Fruit fly (Drosophila melanogaster) whole organism, embryonic: Measurements from ENCODE around the gene Rab9D.

Source experiments
- CG10321 ChIP-seq: fragments of 200-800 bp; sonication (Bioruptor generic); IDR thresholded peaks from 2 replicates; pipeline ENCODE4 v1.3.6; 2022; ENCODE audit warnings: missing biosample characterization, missing genetic modification characterization
- CG10979 ChIP-seq: fragments of 200-800 bp; sonication (Bioruptor generic); optimal IDR thresholded peaks from 2 replicates; lab custom pipeline; 2018; ENCODE audit warnings: missing biosample characterization, mild to moderate bottlenecking, missing genetic modification characterization, moderate library complexity
- CG14710 ChIP-seq: fragments of 200-800 bp; sonication (Bioruptor generic); optimal IDR thresholded peaks from 3 replicates; lab custom pipeline; 2019; ENCODE audit warnings: missing biosample characterization, mild to moderate bottlenecking, missing genetic modification characterization, moderate library complexity
- CG15269 ChIP-seq: fragments of 200-800 bp; sonication (Bioruptor generic); optimal IDR thresholded peaks from 2 replicates; lab custom pipeline; 2018; ENCODE audit warnings: missing biosample characterization, mild to moderate bottlenecking, missing genetic modification characterization, moderate library complexity
- CG16779 ChIP-seq: fragments of 200-800 bp; sonication (Bioruptor generic); IDR thresholded peaks from 2 replicates; pipeline ENCODE4 v1.3.6; 2022; ENCODE audit warnings: missing biosample characterization, missing genetic modification characterization
- CG18011 ChIP-seq: fragments of 200-800 bp; sonication (Bioruptor generic); optimal IDR thresholded peaks from 2 replicates; lab custom pipeline; 2017; ENCODE audit warnings: missing biosample characterization, missing genetic modification characterization, mild to moderate bottlenecking, moderate library complexity, missing genotype
- CG2875 ChIP-seq: fragments of 200-800 bp; sonication (Bioruptor generic); optimal IDR thresholded peaks from 2 replicates; lab custom pipeline; 2017; ENCODE audit warnings: missing biosample characterization, mild to moderate bottlenecking, missing genetic modification characterization, missing genetic modification reagents
- CG3163 ChIP-seq: fragments of 200-800 bp; sonication (Bioruptor generic); optimal IDR thresholded peaks from 3 replicates; lab custom pipeline; 2016; ENCODE audit warnings: missing biosample characterization, missing genetic modification characterization
- CG34422 ChIP-seq: fragments of 200-800 bp; sonication (Bioruptor generic); IDR thresholded peaks from 3 replicates; pipeline ENCODE4 v1.3.6; 2022; ENCODE audit warnings: missing biosample characterization, missing genetic modification characterization
- CG3726 ChIP-seq: fragments of 200-800 bp; sonication (Bioruptor generic); IDR thresholded peaks from 3 replicates; pipeline ENCODE4, ENCODE4 v1.3.6; 2022; ENCODE audit warnings: missing biosample characterization, missing genetic modification characterization
- CG4404 ChIP-seq: fragments of 200-800 bp; sonication (Bioruptor generic); IDR thresholded peaks from 2 replicates; pipeline ENCODE4 v1.3.6; 2022; ENCODE audit warnings: missing biosample characterization, missing genetic modification characterization
- CG7357 ChIP-seq: fragments of 200-800 bp; sonication (Bioruptor generic); IDR thresholded peaks from 3 replicates; pipeline ENCODE4 v1.3.6; 2022; ENCODE audit warnings: missing biosample characterization, missing genetic modification characterization
- CG8089 ChIP-seq: fragments of 200-800 bp; sonication (Bioruptor generic); optimal IDR thresholded peaks from 3 replicates; lab custom pipeline; 2016; ENCODE audit warnings: missing biosample characterization, missing genetic modification characterization
- CG8290 ChIP-seq, 3 experiments: fragments of 200-800 bp; sonication (Bioruptor generic); optimal IDR thresholded peaks; 2 replicates each; lab custom pipeline; 2016 to 2019; ENCODE audit warnings: missing biosample characterization in 3 of 3, missing genetic modification characterization in 3 of 3, mild to moderate bottlenecking in 2 of 3, moderate library complexity in 1 of 3
- Dip3 ChIP-seq: fragments of 200-800 bp; sonication (Bioruptor generic); optimal IDR thresholded peaks from 3 replicates; lab custom pipeline; 2016; ENCODE audit warnings: missing biosample characterization, missing genetic modification characterization
- E2f1 ChIP-seq: fragments of 200-800 bp; sonication (Bioruptor generic); IDR thresholded peaks from 2 replicates; pipeline ENCODE4 v1.3.6; 2022; ENCODE audit warnings: missing biosample characterization, missing genetic modification characterization
- E2f2 ChIP-seq: fragments of 200-800 bp; sonication (Bioruptor generic); IDR thresholded peaks from 2 replicates; pipeline ENCODE4 v1.3.6; 2022; ENCODE audit warnings: missing biosample characterization, missing genetic modification characterization
- HmgD ChIP-seq: fragments of 200-800 bp; sonication (Bioruptor generic); optimal IDR thresholded peaks from 3 replicates; lab custom pipeline; 2016; ENCODE audit warnings: missing biosample characterization, missing genetic modification characterization
- Hsf ChIP-seq: fragments of 200-800 bp; sonication (Bioruptor generic); optimal IDR thresholded peaks from 3 replicates; lab custom pipeline; 2016; ENCODE audit warnings: missing biosample characterization, missing genetic modification characterization
- Med ChIP-seq: fragments of 200-800 bp; sonication (Bioruptor generic); peaks from one replicate; lab custom pipeline; 2016; ENCODE audit warnings: missing biosample characterization, missing genetic modification characterization, mild to moderate bottlenecking, inconsistent platforms, moderate library complexity
- Nf-YB ChIP-seq: fragments of 200-800 bp; sonication (Bioruptor generic); optimal IDR thresholded peaks from 3 replicates; lab custom pipeline; 2019; ENCODE audit warnings: missing biosample characterization, mild to moderate bottlenecking, missing genetic modification characterization, moderate library complexity
- Nf-YC ChIP-seq: fragments of 200-800 bp; optimal IDR thresholded peaks from 3 replicates; lab custom pipeline; 2019; ENCODE audit warnings: missing biosample characterization, mild to moderate bottlenecking, missing genetic modification characterization, moderate library complexity
- Rx ChIP-seq: fragments of 200-800 bp; sonication (Bioruptor generic); IDR thresholded peaks from 2 replicates; pipeline ENCODE4 v1.3.6; 2022; ENCODE audit warnings: missing biosample characterization, missing genetic modification characterization
- Xrp1 ChIP-seq: fragments of 200-800 bp; sonication (Bioruptor generic); IDR thresholded peaks from 2 replicates; pipeline ENCODE4 v1.3.6; 2022; ENCODE audit warnings: missing biosample characterization, missing genetic modification characterization
- YL-1 ChIP-seq: fragments of 200-800 bp; sonication (Bioruptor generic); optimal IDR thresholded peaks from 3 replicates; lab custom pipeline; 2017; ENCODE audit warnings: missing biosample characterization, mild to moderate bottlenecking, missing genetic modification characterization
- ab ChIP-seq: fragments of 200-800 bp; sonication (Bioruptor generic); optimal IDR thresholded peaks from 2 replicates; lab custom pipeline; 2016; ENCODE audit warnings: missing biosample characterization, missing genetic modification characterization
- ato ChIP-seq: fragments of 200-800 bp; sonication (Bioruptor generic); IDR thresholded peaks from 2 replicates; pipeline ENCODE4 v1.3.6; 2022; ENCODE audit warnings: missing biosample characterization, missing genetic modification characterization; ENCODE audit not compliant: partially characterized antibody
- az2 ChIP-seq: fragments of 200-800 bp; sonication (Bioruptor generic); optimal IDR thresholded peaks from 3 replicates; lab custom pipeline; 2016; ENCODE audit warnings: missing biosample characterization, missing genetic modification characterization
- bbx ChIP-seq: fragments of 200-800 bp; sonication (Bioruptor generic); IDR thresholded peaks from 2 replicates; pipeline ENCODE4 v1.3.6; 2022; ENCODE audit warnings: missing biosample characterization, missing genetic modification characterization; ENCODE audit not compliant: partially characterized antibody
- chn ChIP-seq: fragments of 200-800 bp; sonication (Bioruptor generic); optimal IDR thresholded peaks from 2 replicates; lab custom pipeline; 2016; ENCODE audit warnings: missing biosample characterization, missing genetic modification characterization
- disco-r ChIP-seq: fragments of 200-800 bp; sonication (Bioruptor generic); optimal IDR thresholded peaks from 2 replicates; lab custom pipeline; 2016; ENCODE audit warnings: missing biosample characterization, missing genetic modification characterization
- h ChIP-seq: fragments of >200 bp; optimal IDR thresholded peaks from 2 replicates; lab custom pipeline; 2017
- hth ChIP-seq: fragments of >200 bp; optimal IDR thresholded peaks from 2 replicates; lab custom pipeline; 2017; ENCODE audit warnings: inconsistent platforms
- kah ChIP-seq: fragments of 200-800 bp; sonication (Bioruptor generic); optimal IDR thresholded peaks from 2 replicates; lab custom pipeline; 2018; ENCODE audit warnings: missing biosample characterization, mild to moderate bottlenecking, missing genetic modification characterization
- lmd ChIP-seq: fragments of 200-800 bp; sonication (Bioruptor generic); IDR thresholded peaks from 2 replicates; pipeline ENCODE4 v1.3.6; 2022; ENCODE audit warnings: missing biosample characterization, missing genetic modification characterization
- nerfin-2 ChIP-seq: fragments of 200-800 bp; sonication (Bioruptor generic); IDR thresholded peaks from 2 replicates; pipeline ENCODE4 v1.3.6; 2022; ENCODE audit warnings: missing biosample characterization, missing genetic modification characterization; ENCODE audit not compliant: partially characterized antibody
- oc ChIP-seq: fragments of 200-800 bp; sonication (Bioruptor generic); optimal IDR thresholded peaks from 2 replicates; lab custom pipeline; 2018; ENCODE audit warnings: missing biosample characterization, mild to moderate bottlenecking, missing genetic modification characterization, moderate library complexity
- pb ChIP-seq: fragments of 200-800 bp; sonication (Bioruptor generic); optimal IDR thresholded peaks from 3 replicates; lab custom pipeline; 2016; ENCODE audit warnings: missing biosample characterization, missing genetic modification characterization
- peb ChIP-seq: fragments of 200-800 bp; sonication (Bioruptor generic); IDR thresholded peaks from 2 replicates; pipeline ENCODE4 v1.3.6; 2022; ENCODE audit warnings: missing biosample characterization, missing genetic modification characterization
- sc ChIP-seq, 3 experiments: fragments of >200 bp in 2 of 3; fragments of 200-800 bp in 1 of 3; sonication (Bioruptor generic) in 1 of 3; optimal IDR thresholded peaks; 2 replicates in 2 of 3; 3 replicates in 1 of 3; lab custom pipeline; 2017; ENCODE audit warnings: mild to moderate bottlenecking in 1 of 3, missing biosample characterization in 1 of 3, missing genetic modification characterization in 1 of 3, missing genetic modification reagents in 1 of 3
- schlank ChIP-seq: fragments of 200-800 bp; sonication (Bioruptor generic); optimal IDR thresholded peaks from 2 replicates; lab custom pipeline; 2018; ENCODE audit warnings: missing biosample characterization, mild to moderate bottlenecking, missing genetic modification characterization
- scrt ChIP-seq: fragments of 200-800 bp; sonication (Bioruptor generic); optimal IDR thresholded peaks from 2 replicates; lab custom pipeline; 2018; ENCODE audit warnings: missing biosample characterization, mild to moderate bottlenecking, missing genetic modification characterization, moderate library complexity
- sens ChIP-seq: fragments of 200-800 bp; sonication (Bioruptor generic); peaks from one replicate; lab custom pipeline; 2016; ENCODE audit warnings: missing biosample characterization, missing genetic modification characterization
- slbo ChIP-seq: fragments of 200-800 bp; sonication (Bioruptor generic); IDR thresholded peaks from 2 replicates; pipeline ENCODE4 v1.3.6; 2022; ENCODE audit warnings: missing biosample characterization, missing genetic modification characterization
- stc ChIP-seq: fragments of 200-800 bp; sonication (Bioruptor generic); IDR thresholded peaks from 2 replicates; pipeline ENCODE4 v1.3.6; 2022; ENCODE audit warnings: missing biosample characterization, missing genetic modification characterization
- tio ChIP-seq: fragments of 200-800 bp; sonication (Bioruptor generic); optimal IDR thresholded peaks from 2 replicates; lab custom pipeline; 2017; ENCODE audit warnings: missing biosample characterization, missing genetic modification characterization, inconsistent platforms
- toy ChIP-seq: fragments of 200-800 bp; sonication (Bioruptor generic); IDR thresholded peaks from 2 replicates; pipeline ENCODE4 v1.3.6; 2022; ENCODE audit warnings: missing biosample characterization, missing genetic modification characterization
- trh ChIP-seq: fragments of 200-800 bp; sonication (Bioruptor generic); optimal IDR thresholded peaks from 2 replicates; lab custom pipeline; 2016; ENCODE audit warnings: missing biosample characterization, missing genetic modification characterization
- twi ChIP-seq: fragments of 200-800 bp; optimal IDR thresholded peaks from 2 replicates; lab custom pipeline; 2019; ENCODE audit warnings: missing biosample characterization, mild to moderate bottlenecking, missing genetic modification characterization, moderate library complexity
- vfl ChIP-seq: fragments of 200-800 bp; sonication (Bioruptor generic); optimal IDR thresholded peaks from 2 replicates; lab custom pipeline; 2016; ENCODE audit warnings: missing biosample characterization, missing genetic modification characterization
- vnd ChIP-seq: fragments of 200-800 bp; sonication (Bioruptor generic); IDR thresholded peaks from 3 replicates; pipeline ENCODE4 v1.3.6; 2022; ENCODE audit warnings: missing biosample characterization, missing genetic modification characterization; ENCODE audit not compliant: partially characterized antibody

Gene Rab9D

DNA sequence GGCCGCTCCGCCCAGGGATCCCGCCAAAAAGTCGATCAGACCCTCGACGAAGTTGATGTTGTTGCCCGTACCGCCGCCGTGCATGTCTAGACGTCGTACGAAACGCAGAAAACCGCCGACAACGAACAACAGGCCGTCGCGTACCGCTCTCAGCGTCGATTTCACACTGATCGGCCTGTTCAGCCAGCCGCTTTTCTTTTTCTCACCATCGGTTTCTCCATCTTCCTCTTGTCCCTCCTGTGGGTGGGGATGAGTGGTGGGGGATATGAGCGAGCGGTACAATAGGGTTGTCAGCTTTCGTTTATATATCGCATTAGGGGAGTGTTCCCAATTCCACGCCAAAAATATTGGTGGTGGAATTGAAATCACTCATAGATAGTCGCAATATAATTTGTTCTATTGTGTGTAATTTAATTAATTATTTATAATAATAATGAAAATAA is 12.6 kb downstream of the Rab9D start (continued):
- TF ChIP-seq YL-1 (GFP tag; lab: Kevin White, UChicago) = no peak
- peak; percentile 55; the same call in 2 of the 3 replicates for TF ChIP-seq CG34422 (GFP tag; lab: Robert Waterston, UW)
- 0 out of 2 replicates have a peak, but pooled peaks have one; percentile 11 for TF ChIP-seq E2f2 (GFP tag; lab: Robert Waterston, UW)
- peak; percentile 45 for TF ChIP-seq chn (GFP tag; lab: Kevin White, UChicago)
- TF ChIP-seq CG10321 = no peak
- peak; percentile 21 for TF ChIP-seq CG10979 (tag; lab: Kevin White, UChicago)
- TF ChIP-seq Nf-YC (tag; lab: Kevin White, UChicago) = no peak
- no peak for TF ChIP-seq peb (GFP tag; lab: Robert Waterston, UW)
- TF ChIP-seq CG18011 = no peak
- no peak for TF ChIP-seq disco-r
- no peak for TF ChIP-seq tio (GFP tag; lab: Kevin White, UChicago)
- no peak for TF ChIP-seq CG8290 (GFP tag; optimal IDR thresholded peaks at IDR 0.05; lab: Kevin White, UChicago)
- TF ChIP-seq CG8290 (tag; optimal IDR thresholded peaks at IDR 0.05; lab: Kevin White, UChicago) = peak in 1 of 2 experiments; percentile 58
- TF ChIP-seq Xrp1 (GFP tag; lab: Robert Waterston, UW) = peak; percentile 42; the same call in 1 of the 2 replicates
- TF ChIP-seq ato (GFP tag; lab: Robert Waterston, UW) = no peak
- no peak for TF ChIP-seq CG7357 (GFP tag; lab: Robert Waterston, UW)
- no peak for TF ChIP-seq Nf-YB (GFP tag; lab: Kevin White, UChicago)
- peak; percentile 25; the same call in 1 of the 2 replicates for TF ChIP-seq E2f1
- TF ChIP-seq bbx (GFP tag; lab: Robert Waterston, UW) = peak; percentile 46
- TF ChIP-seq CG15269 (tag; lab: Kevin White, UChicago) = peak; percentile 38
- no peak for TF ChIP-seq oc (tag; lab: Kevin White, UChicago)
- TF ChIP-seq stc (GFP tag; lab: Robert Waterston, UW) = no peak
- no peak for TF ChIP-seq Hsf
- TF ChIP-seq hth (lab: Kevin White, UChicago) = no peak
- no peak for TF ChIP-seq ab (GFP tag; lab: Kevin White, UChicago)
- TF ChIP-seq lmd (GFP tag; lab: Robert Waterston, UW) = peak; percentile 67
- TF ChIP-seq trh = no peak
- TF ChIP-seq Dip3 (GFP tag; lab: Kevin White, UChicago) = no peak
- TF ChIP-seq scrt (GFP tag; lab: Kevin White, UChicago) = no peak
- TF ChIP-seq twi (tag; lab: Kevin White, UChicago) = no peak
- TF ChIP-seq toy = no peak
- no peak for TF ChIP-seq pb (GFP tag; lab: Kevin White, UChicago)
- no peak for TF ChIP-seq h (lab: Kevin White, UChicago)
- TF ChIP-seq slbo (GFP tag; lab: Robert Waterston, UW) = peak; percentile 80
- TF ChIP-seq sens = peak; percentile 69
- no peak for TF ChIP-seq CG16779 (GFP tag; lab: Robert Waterston, UW)
- TF ChIP-seq vfl (GFP tag; lab: Kevin White, UChicago) = peak; percentile 4
- TF ChIP-seq CG3726 = no peak
- 0 out of 2 replicates have a peak, but pooled peaks have one; percentile 21 for TF ChIP-seq Rx (GFP tag; lab: Robert Waterston, UW)
- no peak for TF ChIP-seq vnd (GFP tag; lab: Robert Waterston, UW)
- no peak for TF ChIP-seq CG8089
- no peak for TF ChIP-seq kah (GFP tag; lab: Kevin White, UChicago)
- peak; percentile 9; the same call in 1 of the 2 replicates for TF ChIP-seq nerfin-2 (GFP tag; lab: Robert Waterston, UW)
- no peak for TF ChIP-seq CG2875 (GFP tag; lab: Kevin White, UChicago)
- TF ChIP-seq sc (optimal IDR thresholded peaks at IDR 0.05; lab: Kevin White, UChicago) = no peak
- no peak for TF ChIP-seq sc (GFP tag; optimal IDR thresholded peaks at IDR 0.05; lab: Kevin White, UChicago)
- TF ChIP-seq HmgD (GFP tag; lab: Kevin White, UChicago) = no peak
- TF ChIP-seq CG14710 (tag; lab: Kevin White, UChicago) = peak; percentile 52
- no peak for TF ChIP-seq schlank
- TF ChIP-seq az2 (GFP tag; lab: Kevin White, UChicago) = peak; percentile 53
- TF ChIP-seq Med (GFP tag; lab: Kevin White, UChicago) = peak; percentile 90
- no peak for TF ChIP-seq CG3163 (GFP tag; lab: Kevin White, UChicago)
- TF ChIP-seq CG4404 = peak; percentile 21; the same call in 1 of the 2 replicates
